Fruit fly (Drosophila melanogaster): ENCODE data around the gene fred.

dm6 chr2L:4021608-4022342, 30.3 kb upstream of the fred start:
- no peak for TF ChIP-seq bab1 (GFP tag; optimal IDR thresholded peaks at IDR 0.05)
- TF ChIP-seq tj (GFP tag; optimal IDR thresholded peaks at IDR 0.05), result no peak
- TF ChIP-seq CG11617 (GFP tag; optimal IDR thresholded peaks at IDR 0.05), result no peak
- TF ChIP-seq CG14711 (tag; optimal IDR thresholded peaks at IDR 0.05), result no peak
- no peak for TF ChIP-seq Mnt (GFP tag; optimal IDR thresholded peaks at IDR 0.05)
- TF ChIP-seq CG7045 (GFP tag; optimal IDR thresholded peaks at IDR 0.05), result no peak

Measured in whole organism, adult.